Worm (Caenorhabditis elegans): ENCODE data around the gene F56C3.10.
"Not testable (repeated sequence)": the region's sequence is repeated elsewhere in the genome, so short reads cannot be mapped to it uniquely, and the experiment has no call there.

F56C3.10 gene

ce11 chrX:1403971-1404370 lies 22.5 kb upstream of the F56C3.10 start, which contains the start of gene ZK402.1:
Gene ZK402.1 (plus strand): TSS chrX:1404271.
- not testable (repeated sequence) for TF ChIP-seq med-1 (GFP tag; optimal IDR thresholded peaks at IDR 0.05; ENCODE audit: insufficient read depth); klf-2 (GFP tag; conservative IDR thresholded peaks at IDR 0.05); T22C8.4 (GFP tag; IDR thresholded peaks at IDR 0.05)

ce11 chrX:1403444-1403843 lies 22.0 kb upstream of the F56C3.10 start, which contains the start of gene ZK402.2:
Gene ZK402.2 (plus strand): TSS chrX:1403744.
- TF ChIP-seq med-1 (GFP tag; optimal IDR thresholded peaks at IDR 0.05; ENCODE audit: insufficient read depth); ztf-29 (GFP tag; IDR thresholded peaks at IDR 0.05); tab-1 (GFP tag; IDR thresholded peaks at IDR 0.05): not testable (repeated sequence)

- TF ChIP-seq T22C8.4 (GFP tag; IDR thresholded peaks at IDR 0.05), result no peak
- TF ChIP-seq flt-1 (GFP tag; IDR thresholded peaks at IDR 0.05), result no peak
- TF ChIP-seq klf-2 (GFP tag; conservative IDR thresholded peaks at IDR 0.05), result no peak
- no peak for TF ChIP-seq tab-1 (GFP tag; IDR thresholded peaks at IDR 0.05)
- TF ChIP-seq med-1 (GFP tag; optimal IDR thresholded peaks at IDR 0.05; ENCODE audit: insufficient read depth), result no peak
- no peak for TF ChIP-seq ref-1 (GFP tag; conservative IDR thresholded peaks at IDR 0.05)
- TF ChIP-seq ztf-29 (GFP tag; IDR thresholded peaks at IDR 0.05), result no peak
- no peak for TF ChIP-seq cog-1 (tag; optimal IDR thresholded peaks at IDR 0.05)
- no peak for TF ChIP-seq ztf-23 (GFP tag; IDR thresholded peaks at IDR 0.05)
Measured at ce11 chrX:1401259-1401658, 19.8 kb upstream of the F56C3.10 start, which contains the start of gene ZK402.5. Gene ZK402.5 (minus strand): TSS chrX:1401359.

- TF ChIP-seq ref-1 (GFP tag; conservative IDR thresholded peaks at IDR 0.05), result no peak
- no peak for TF ChIP-seq ztf-23 (GFP tag; IDR thresholded peaks at IDR 0.05)
- TF ChIP-seq flt-1 (GFP tag; IDR thresholded peaks at IDR 0.05), result no peak
- no peak for TF ChIP-seq cog-1 (tag; optimal IDR thresholded peaks at IDR 0.05)
- no peak for TF ChIP-seq ztf-29 (GFP tag; IDR thresholded peaks at IDR 0.05)
- TF ChIP-seq T22C8.4 (GFP tag; IDR thresholded peaks at IDR 0.05), result no peak
Measured at ce11 chrX:1397516-1397915, 16.1 kb upstream of the F56C3.10 start, which contains the start of gene H39E20.1. Gene H39E20.1 (minus strand): TSS chrX:1397616.

ce11 chrX:1395793-1396192 lies 14.3 kb upstream of the F56C3.10 start:
- TF ChIP-seq flt-1 (GFP tag; IDR thresholded peaks at IDR 0.05), result no peak
- TF ChIP-seq tab-1 (GFP tag; IDR thresholded peaks at IDR 0.05), result no peak
- TF ChIP-seq med-1 (GFP tag; optimal IDR thresholded peaks at IDR 0.05; ENCODE audit: insufficient read depth), result no peak
- TF ChIP-seq cog-1 (tag; optimal IDR thresholded peaks at IDR 0.05), result no peak
- TF ChIP-seq ztf-23 (GFP tag; IDR thresholded peaks at IDR 0.05), result no peak
- TF ChIP-seq klf-2 (GFP tag; conservative IDR thresholded peaks at IDR 0.05), result no peak
- TF ChIP-seq ref-1 (GFP tag; conservative IDR thresholded peaks at IDR 0.05), result no peak
- no peak for TF ChIP-seq T22C8.4 (GFP tag; IDR thresholded peaks at IDR 0.05)

ce11 chrX:1394437-1394836 lies 13.0 kb upstream of the F56C3.10 start:
- TF ChIP-seq ref-1 (GFP tag; conservative IDR thresholded peaks at IDR 0.05) (no peak), tab-1 (GFP tag; IDR thresholded peaks at IDR 0.05) (no peak), cog-1 (tag; optimal IDR thresholded peaks at IDR 0.05) (no peak), med-1 (GFP tag; optimal IDR thresholded peaks at IDR 0.05; ENCODE audit: insufficient read depth) (no peak), ztf-29 (GFP tag; IDR thresholded peaks at IDR 0.05) (no peak), T22C8.4 (GFP tag; IDR thresholded peaks at IDR 0.05) (no peak), ztf-23 (GFP tag; IDR thresholded peaks at IDR 0.05) (no peak), flt-1 (GFP tag; IDR thresholded peaks at IDR 0.05) (no peak), klf-2 (GFP tag; conservative IDR thresholded peaks at IDR 0.05) (no peak)

- TF ChIP-seq cog-1 (tag; optimal IDR thresholded peaks at IDR 0.05) (no peak), T22C8.4 (GFP tag; IDR thresholded peaks at IDR 0.05) (no peak)
Measured at ce11 chrX:1393891-1394290, 12.4 kb upstream of the F56C3.10 start, which contains the start of gene F56C3.9. Gene F56C3.9 (minus strand): TSS chrX:1393991.

- TF ChIP-seq cog-1 (tag; optimal IDR thresholded peaks at IDR 0.05) (peak; percentile 40), tab-1 (GFP tag; IDR thresholded peaks at IDR 0.05) (no peak)
Measured at ce11 chrX:1389382-1389983, 8.0 kb upstream of the F56C3.10 start.

- TF ChIP-seq ztf-23 (GFP tag; IDR thresholded peaks at IDR 0.05) (no peak), klf-2 (GFP tag; conservative IDR thresholded peaks at IDR 0.05) (no peak), flt-1 (GFP tag; IDR thresholded peaks at IDR 0.05) (no peak), tab-1 (GFP tag; IDR thresholded peaks at IDR 0.05) (no peak)
Measured at ce11 chrX:1386893-1387367, 5.5 kb upstream of the F56C3.10 start, which contains the start of gene F56C3.1. Gene F56C3.1 (plus strand): TSS chrX:1387317.

ce11 chrX:1384538-1384937 lies 3.1 kb upstream of the F56C3.10 start, which contains the start of gene F56C3.8:
Gene F56C3.8 (minus strand): TSS chrX:1384638.
- TF ChIP-seq ztf-29 (GFP tag; IDR thresholded peaks at IDR 0.05) (no peak), klf-2 (GFP tag; conservative IDR thresholded peaks at IDR 0.05) (no peak), tab-1 (GFP tag; IDR thresholded peaks at IDR 0.05) (no peak), ztf-23 (GFP tag; IDR thresholded peaks at IDR 0.05) (no peak), T22C8.4 (GFP tag; IDR thresholded peaks at IDR 0.05) (no peak), med-1 (GFP tag; optimal IDR thresholded peaks at IDR 0.05; ENCODE audit: insufficient read depth) (no peak), cog-1 (tag; optimal IDR thresholded peaks at IDR 0.05) (no peak), flt-1 (GFP tag; IDR thresholded peaks at IDR 0.05) (no peak), ref-1 (GFP tag; conservative IDR thresholded peaks at IDR 0.05) (no peak)

- TF ChIP-seq cog-1 (tag; optimal IDR thresholded peaks at IDR 0.05), result no peak
- no peak for TF ChIP-seq ztf-23 (GFP tag; IDR thresholded peaks at IDR 0.05)
- no peak for TF ChIP-seq klf-2 (GFP tag; conservative IDR thresholded peaks at IDR 0.05)
- no peak for TF ChIP-seq flt-1 (GFP tag; IDR thresholded peaks at IDR 0.05)
- no peak for TF ChIP-seq ztf-29 (GFP tag; IDR thresholded peaks at IDR 0.05)
- TF ChIP-seq T22C8.4 (GFP tag; IDR thresholded peaks at IDR 0.05), result no peak
- no peak for TF ChIP-seq med-1 (GFP tag; optimal IDR thresholded peaks at IDR 0.05; ENCODE audit: insufficient read depth)
- TF ChIP-seq ref-1 (GFP tag; conservative IDR thresholded peaks at IDR 0.05), result no peak
- TF ChIP-seq tab-1 (GFP tag; IDR thresholded peaks at IDR 0.05), result no peak
Measured at ce11 chrX:1383546-1383945, 2.1 kb upstream of the F56C3.10 start.

All from whole organism, midembryonic.